Worm (Caenorhabditis elegans) whole organism, late embryonic: ENCODE data around the gene mif-4.

Experiments
- C08G9.2 ChIP-seq: sonication (generic microtip); optimal IDR thresholded peaks from 2 replicates; lab custom pipeline; 2016; ENCODE audit warnings: mild to moderate bottlenecking, missing genetic modification characterization, moderate library complexity, missing compliant biosample characterization
- C38D4.7 ChIP-seq: fragments of 200-800 bp; sonication (Bioruptor generic); optimal IDR thresholded peaks from 2 replicates; lab custom pipeline; 2018; ENCODE audit warnings: mild to moderate bottlenecking, missing genetic modification characterization, moderate library complexity, missing compliant biosample characterization
- F13H6.1 ChIP-seq: sonication (generic microtip); optimal IDR thresholded peaks from 2 replicates; lab custom pipeline; 2016; ENCODE audit warnings: missing genetic modification characterization, missing compliant biosample characterization
- T23F11.4 ChIP-seq: fragments of 200-800 bp; sonication (Bioruptor generic); optimal IDR thresholded peaks from 2 replicates; lab custom pipeline; 2018; ENCODE audit warnings: mild to moderate bottlenecking, missing genetic modification characterization, missing compliant biosample characterization
- Y22D7AL.16 ChIP-seq: sonication (generic microtip); optimal IDR thresholded peaks from 2 replicates; lab custom pipeline; 2016; ENCODE audit warnings: missing genetic modification characterization, missing compliant biosample characterization
- ahr-1 ChIP-seq: sonication (generic microtip); optimal IDR thresholded peaks from 2 replicates; lab custom pipeline; 2016; ENCODE audit warnings: missing genetic modification characterization, missing compliant biosample characterization
- ama-1 ChIP-seq: fragments of 150-350 bp; optimal IDR thresholded peaks from 2 replicates; lab custom pipeline; 2014
- ceh-14 ChIP-seq: sonication (generic microtip); optimal IDR thresholded peaks from 2 replicates; lab custom pipeline; 2016; ENCODE audit warnings: missing genotype, missing genetic modification characterization, missing compliant biosample characterization
- ceh-24 ChIP-seq: sonication (generic microtip); optimal IDR thresholded peaks from 2 replicates; lab custom pipeline; 2016; ENCODE audit warnings: mild to moderate bottlenecking, missing genetic modification characterization, missing compliant biosample characterization
- ceh-30 ChIP-seq: fragments of 150-350 bp; optimal IDR thresholded peaks from 2 replicates; lab custom pipeline; 2014; ENCODE audit warnings: missing biosample characterization, missing genetic modification characterization
- ceh-31 ChIP-seq: sonication (generic microtip); optimal IDR thresholded peaks from 2 replicates; lab custom pipeline; 2016; ENCODE audit warnings: missing genetic modification characterization, missing compliant biosample characterization
- ceh-48 ChIP-seq: sonication (generic microtip); optimal IDR thresholded peaks from 2 replicates; lab custom pipeline; 2016; ENCODE audit warnings: missing genetic modification characterization, inconsistent platforms, missing compliant biosample characterization
- ceh-6 ChIP-seq: fragments of 200-800 bp; sonication (Bioruptor generic); optimal IDR thresholded peaks from 2 replicates; lab custom pipeline; 2018; ENCODE audit warnings: mild to moderate bottlenecking, missing genetic modification characterization, missing compliant biosample characterization
- ceh-9 ChIP-seq: sonication (generic microtip); optimal IDR thresholded peaks from 2 replicates; lab custom pipeline; 2016; ENCODE audit warnings: mild to moderate bottlenecking, missing genetic modification characterization, inconsistent platforms, missing compliant biosample characterization
- che-1 ChIP-seq: sonication (generic microtip); optimal IDR thresholded peaks from 2 replicates; lab custom pipeline; 2016; ENCODE audit warnings: mild to moderate bottlenecking, missing genetic modification characterization, missing compliant biosample characterization
- dve-1 ChIP-seq: sonication (generic microtip); optimal IDR thresholded peaks from 2 replicates; lab custom pipeline; 2017; ENCODE audit warnings: antibody characterized with exemption, mild to moderate bottlenecking, missing genetic modification characterization, missing compliant biosample characterization
- elt-4 ChIP-seq: sonication (generic microtip); optimal IDR thresholded peaks from 2 replicates; lab custom pipeline; 2016; ENCODE audit warnings: missing genetic modification characterization, missing compliant biosample characterization
- ets-4 ChIP-seq: sonication (generic microtip); optimal IDR thresholded peaks from 2 replicates; lab custom pipeline; 2016; ENCODE audit warnings: missing genetic modification characterization, missing compliant biosample characterization
- eyg-1 ChIP-seq: sonication (generic microtip); optimal IDR thresholded peaks from 2 replicates; lab custom pipeline; 2016; ENCODE audit warnings: missing genotype, missing genetic modification characterization, missing compliant biosample characterization
- fax-1 ChIP-seq: sonication (generic microtip); optimal IDR thresholded peaks from 2 replicates; lab custom pipeline; 2016; ENCODE audit warnings: missing genotype, missing genetic modification characterization, missing compliant biosample characterization
- fkh-10 ChIP-seq: fragments of 150-350 bp; optimal IDR thresholded peaks from 2 replicates; lab custom pipeline; 2014; ENCODE audit warnings: missing biosample characterization, missing genetic modification reagents, missing genetic modification characterization
- fkh-6 ChIP-seq: sonication (generic microtip); optimal IDR thresholded peaks from 2 replicates; lab custom pipeline; 2016; ENCODE audit warnings: missing genetic modification characterization, missing compliant biosample characterization
- gmeb-2 ChIP-seq: sonication (generic microtip); optimal IDR thresholded peaks from 2 replicates; lab custom pipeline; 2016; ENCODE audit warnings: missing genetic modification characterization, inconsistent platforms, missing compliant biosample characterization
- hlh-13 ChIP-seq: fragments of 200-800 bp; sonication (Bioruptor generic); optimal IDR thresholded peaks from 2 replicates; lab custom pipeline; 2018; ENCODE audit warnings: mild to moderate bottlenecking, missing genetic modification characterization, missing compliant biosample characterization
- hlh-15 ChIP-seq: sonication (generic microtip); optimal IDR thresholded peaks from 2 replicates; lab custom pipeline; 2016; ENCODE audit warnings: missing genetic modification characterization, missing compliant biosample characterization
- hlh-30 ChIP-seq: sonication (generic microtip); optimal IDR thresholded peaks from 2 replicates; lab custom pipeline; 2017; ENCODE audit warnings: antibody characterized with exemption, missing genetic modification characterization, missing compliant biosample characterization; ENCODE audit not compliant: insufficient read depth
- lim-6 ChIP-seq: sonication (generic microtip); optimal IDR thresholded peaks from 2 replicates; lab custom pipeline; 2016; ENCODE audit warnings: missing genetic modification characterization, missing compliant biosample characterization
- lin-11 ChIP-seq: fragments of 200-800 bp; sonication (Bioruptor generic); optimal IDR thresholded peaks from 2 replicates; lab custom pipeline; 2018; ENCODE audit warnings: mild to moderate bottlenecking, missing genetic modification characterization, missing compliant biosample characterization
- madf-2 ChIP-seq: sonication (generic microtip); optimal IDR thresholded peaks from 2 replicates; lab custom pipeline; 2017; ENCODE audit warnings: missing genetic modification characterization, missing compliant biosample characterization
- mec-3 ChIP-seq: sonication (generic microtip); optimal IDR thresholded peaks from 2 replicates; lab custom pipeline; 2016; ENCODE audit warnings: borderline replicate concordance, missing genetic modification characterization, missing compliant biosample characterization
- nfya-1 ChIP-seq: sonication (generic microtip); optimal IDR thresholded peaks from 2 replicates; lab custom pipeline; 2017; ENCODE audit warnings: missing genetic modification characterization, mild to moderate bottlenecking, missing compliant biosample characterization, antibody characterized with exemption, moderate library complexity
- nhr-11 ChIP-seq: fragments of 150-350 bp; optimal IDR thresholded peaks from 2 replicates; lab custom pipeline; 2014; ENCODE audit warnings: missing biosample characterization, missing genetic modification characterization
- nhr-232 ChIP-seq: sonication (generic microtip); optimal IDR thresholded peaks from 2 replicates; lab custom pipeline; 2016; ENCODE audit warnings: missing genetic modification characterization, missing compliant biosample characterization
- npax-4 ChIP-seq: sonication (generic microtip); optimal IDR thresholded peaks from 2 replicates; lab custom pipeline; 2016; ENCODE audit warnings: missing genetic modification characterization, missing compliant biosample characterization
- odd-2 ChIP-seq: sonication (generic microtip); optimal IDR thresholded peaks from 2 replicates; lab custom pipeline; 2017; ENCODE audit warnings: antibody characterized with exemption, mild to moderate bottlenecking, missing genetic modification characterization, missing compliant biosample characterization
- pag-3 ChIP-seq: sonication (generic microtip); optimal IDR thresholded peaks from 2 replicates; lab custom pipeline; 2016; ENCODE audit warnings: missing compliant biosample characterization, missing genetic modification characterization, borderline replicate concordance
- pha-4 ChIP-seq: fragments of 150-350 bp; optimal IDR thresholded peaks from 2 replicates; lab custom pipeline; 2018; ENCODE audit warnings: missing biosample characterization, missing genetic modification reagents, missing genetic modification characterization
- pros-1 ChIP-seq: fragments of 150-350 bp; optimal IDR thresholded peaks from 2 replicates; lab custom pipeline; 2014; ENCODE audit warnings: missing biosample characterization, missing genetic modification reagents, missing genetic modification characterization
- sdc-2 ChIP-seq: sonication (generic microtip); optimal IDR thresholded peaks from 2 replicates; lab custom pipeline; 2016; ENCODE audit warnings: missing genotype, missing genetic modification characterization, missing compliant biosample characterization
- sox-4 ChIP-seq: sonication (generic microtip); optimal IDR thresholded peaks from 2 replicates; lab custom pipeline; 2017; ENCODE audit warnings: mild to moderate bottlenecking, missing genetic modification characterization, inconsistent platforms, missing compliant biosample characterization
- syd-9 ChIP-seq: sonication (generic microtip); optimal IDR thresholded peaks from 2 replicates; lab custom pipeline; 2016; ENCODE audit warnings: mild to moderate bottlenecking, missing genetic modification characterization, moderate library complexity, missing compliant biosample characterization
- tbx-7 ChIP-seq: sonication (generic microtip); optimal IDR thresholded peaks from 2 replicates; lab custom pipeline; 2016; ENCODE audit warnings: missing genotype, missing genetic modification characterization, missing compliant biosample characterization
- ttx-3 ChIP-seq: sonication (generic microtip); optimal IDR thresholded peaks from 2 replicates; lab custom pipeline; 2016; ENCODE audit warnings: missing genetic modification reagents, missing genetic modification characterization, missing compliant biosample characterization
- unc-3 ChIP-seq, 2 experiments: fragments of 200-800 bp in 1 of 2; sonication (Bioruptor generic) in 1 of 2; sonication (generic microtip) in 1 of 2; conservative IDR thresholded peaks in 1 of 2; optimal IDR thresholded peaks in 1 of 2; 2 replicates each; pipeline versions ENCODE4 v1.3.6 to Lab custom; 2016 to 2022; ENCODE audit warnings: missing compliant biosample characterization in 2 of 2, missing genetic modification characterization in 2 of 2, missing genetic modification reagents in 1 of 2
- unc-42 ChIP-seq: sonication (generic microtip); optimal IDR thresholded peaks from 2 replicates; lab custom pipeline; 2016; ENCODE audit warnings: missing genotype, missing genetic modification characterization, missing compliant biosample characterization
- unc-55 ChIP-seq: sonication (generic microtip); optimal IDR thresholded peaks from 2 replicates; lab custom pipeline; 2017; ENCODE audit warnings: missing biosample characterization, missing genetic modification reagents, missing genetic modification characterization
- unc-86 ChIP-seq: sonication (generic microtip); optimal IDR thresholded peaks from 2 replicates; lab custom pipeline; 2016; ENCODE audit warnings: missing genetic modification characterization, missing compliant biosample characterization
- zip-5 ChIP-seq: sonication (generic microtip); optimal IDR thresholded peaks from 2 replicates; lab custom pipeline; 2016; ENCODE audit warnings: missing genetic modification characterization, missing compliant biosample characterization
- ztf-16 ChIP-seq: sonication (generic microtip); optimal IDR thresholded peaks from 2 replicates; lab custom pipeline; 2017; ENCODE audit warnings: missing genetic modification characterization, missing compliant biosample characterization

The mif-4 gene

DNA sequence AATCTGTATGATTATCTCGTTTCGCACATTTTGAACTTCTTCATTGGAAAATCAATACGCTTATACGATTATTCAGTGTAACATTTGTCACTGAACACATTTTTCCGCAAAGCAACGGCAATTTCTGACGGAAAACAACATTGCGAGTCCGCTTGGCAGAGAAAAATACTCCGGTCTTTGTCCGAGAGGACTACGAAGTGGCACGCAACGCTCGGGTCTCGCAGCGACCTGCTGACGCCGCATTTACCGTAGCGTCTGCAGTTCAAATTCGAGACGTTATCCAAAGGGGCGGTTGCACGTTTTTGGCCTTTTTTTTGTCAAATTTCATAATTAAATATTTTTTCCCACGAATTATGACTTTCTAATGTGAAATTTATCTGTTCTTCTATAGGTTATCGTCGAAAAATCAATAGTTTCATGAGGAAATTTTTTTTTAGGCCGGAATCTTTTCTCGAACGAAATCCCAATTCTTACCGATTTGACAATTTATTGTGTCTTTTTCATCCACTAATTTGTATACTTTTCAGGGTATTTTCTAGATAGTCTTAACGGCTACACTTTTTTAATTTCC, 12.1 kb downstream of the mif-4 start, which contains the start of gene sqd-1 (continued):
- TF ChIP-seq nhr-11 (tag; lab: Kevin White, UChicago) (no peak), eyg-1 (tag; lab: Kevin White, UChicago) (no peak), unc-42 (peak; percentile 81), ttx-3 (tag; lab: Kevin White, UChicago) (no peak), zip-5 (tag; lab: Kevin White, UChicago) (no peak), C08G9.2 (tag; lab: Kevin White, UChicago) (peak; percentile 69), hlh-15 (no peak), ceh-14 (tag; lab: Kevin White, UChicago) (no peak), unc-55 (GFP tag; lab: Kevin White, UChicago) (peak; percentile 34), sdc-2 (tag; lab: Kevin White, UChicago) (peak; percentile 0), madf-2 (tag; lab: Kevin White, UChicago) (peak; percentile 80), fkh-6 (no peak), syd-9 (tag; lab: Kevin White, UChicago) (peak; percentile 24), unc-3 (GFP tag; conservative IDR thresholded peaks at IDR 0.05; lab: Robert Waterston, UW) (no peak), unc-3 (tag; optimal IDR thresholded peaks at IDR 0.05; lab: Kevin White, UChicago) (no peak), C38D4.7 (no peak), pag-3 (no peak), fkh-10 (GFP tag; lab: Kevin White, UChicago) (peak; percentile 28), lin-11 (tag; lab: Kevin White, UChicago) (no peak), T23F11.4 (GFP tag; lab: Kevin White, UChicago) (no peak), pha-4 (no peak), fax-1 (tag; lab: Kevin White, UChicago) (no peak), pros-1 (peak; percentile 39), ceh-30 (tag; lab: Kevin White, UChicago) (peak; percentile 16), ztf-16 (peak; percentile 31), npax-4 (tag; lab: Kevin White, UChicago) (peak; percentile 20), dve-1 (tag; lab: Kevin White, UChicago) (peak; percentile 66), sox-4 (tag; lab: Kevin White, UChicago) (peak; percentile 39), F13H6.1 (peak; percentile 44), ahr-1 (tag; lab: Kevin White, UChicago) (no peak), nfya-1 (peak; percentile 91)

DNA sequence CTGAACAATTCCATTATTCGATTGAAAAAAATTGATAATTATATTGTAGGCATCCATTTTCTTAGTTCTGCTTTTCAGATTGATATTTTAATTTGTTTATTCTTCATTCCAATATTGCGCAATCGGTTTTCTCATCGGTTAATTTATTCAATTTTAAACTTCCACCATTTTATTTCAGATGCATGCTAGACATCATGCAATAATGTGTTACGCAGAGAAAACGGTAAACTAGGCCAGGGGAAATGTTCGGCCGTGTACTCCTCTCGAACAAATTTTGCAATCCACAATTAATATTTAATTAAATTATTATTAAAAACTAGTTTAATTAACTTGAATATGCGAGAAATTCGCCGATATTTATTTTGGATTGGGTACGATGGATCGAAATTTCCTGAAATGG, 14.1 kb downstream of the mif-4 start, which contains the start of gene Y73B6BL.29:
Gene Y73B6BL.29, plus strand, starts transcription at position 263 of the 400 bp plus-strand sequence.
- TF ChIP-seq ceh-48 (no peak), odd-2 (tag; lab: Kevin White, UChicago) (no peak), eyg-1 (tag; lab: Kevin White, UChicago) (no peak), Y22D7AL.16 (tag; lab: Kevin White, UChicago) (no peak), ceh-24 (tag; lab: Kevin White, UChicago) (no peak), lim-6 (tag; lab: Kevin White, UChicago) (peak; percentile 32), tbx-7 (tag; lab: Kevin White, UChicago) (peak; percentile 86), npax-4 (tag; lab: Kevin White, UChicago) (no peak), ama-1 (no peak), fax-1 (tag; lab: Kevin White, UChicago) (peak; percentile 75), hlh-13 (no peak), mec-3 (tag; lab: Kevin White, UChicago) (peak; percentile 73), ets-4 (peak; percentile 96), pha-4 (no peak), hlh-30 (tag; lab: Kevin White, UChicago) (no peak), hlh-15 (no peak), dve-1 (tag; lab: Kevin White, UChicago) (no peak), C38D4.7 (no peak), lin-11 (tag; lab: Kevin White, UChicago) (no peak), ahr-1 (tag; lab: Kevin White, UChicago) (no peak), ceh-6 (GFP tag; lab: Kevin White, UChicago) (no peak), unc-42 (peak; percentile 82), T23F11.4 (GFP tag; lab: Kevin White, UChicago) (no peak), madf-2 (tag; lab: Kevin White, UChicago) (no peak), ceh-31 (tag; lab: Kevin White, UChicago) (peak; percentile 91), nhr-232 (no peak), gmeb-2 (peak; percentile 18), che-1 (tag; lab: Kevin White, UChicago) (no peak), unc-86 (tag; lab: Kevin White, UChicago) (peak; percentile 12), ztf-16 (peak; percentile 17), elt-4 (tag; lab: Kevin White, UChicago) (no peak), syd-9 (tag; lab: Kevin White, UChicago) (no peak), ceh-9 (tag; lab: Kevin White, UChicago) (no peak), nhr-11 (tag; lab: Kevin White, UChicago) (no peak), zip-5 (tag; lab: Kevin White, UChicago) (peak; percentile 84), F13H6.1 (peak; percentile 46)
